Worm (Caenorhabditis elegans): ENCODE results near the gene mig-2.

The mig-2 gene

ce11 chrX:11572205-11572604, 23.8 kb downstream of the mig-2 start, which contains the start of gene frm-3:
TSS of gene frm-3 (plus strand) at chrX:11572505.
- TF ChIP-seq unc-62 (GFP tag; optimal IDR thresholded peaks at IDR 0.05), result no peak

ce11 chrX:11574167-11574566, 25.8 kb downstream of the mig-2 start:
- TF ChIP-seq unc-62 (GFP tag; optimal IDR thresholded peaks at IDR 0.05), result no peak

ce11 chrX:11576429-11577088, 28.2 kb downstream of the mig-2 start:
- no peak for TF ChIP-seq unc-62 (GFP tag; optimal IDR thresholded peaks at IDR 0.05)

ce11 chrX:11585375-11585774, 37.0 kb downstream of the mig-2 start, which contains the start of gene abts-2:
TSS of gene abts-2 (plus strand) at chrX:11585675.
- TF ChIP-seq unc-62 (GFP tag; optimal IDR thresholded peaks at IDR 0.05), result no peak

ce11 chrX:11585894-11586293, 37.5 kb downstream of the mig-2 start:
- no peak for TF ChIP-seq unc-62 (GFP tag; optimal IDR thresholded peaks at IDR 0.05)

- no peak for TF ChIP-seq unc-62 (GFP tag; optimal IDR thresholded peaks at IDR 0.05)
Observed at ce11 chrX:11590545-11590944, 42.1 kb downstream of the mig-2 start.

ce11 chrX:11591620-11592019, 43.2 kb downstream of the mig-2 start, which contains the start of gene F52D10.2:
TSS of gene F52D10.2 (minus strand) at chrX:11591720.
- TF ChIP-seq unc-62 (GFP tag; optimal IDR thresholded peaks at IDR 0.05), result no peak

- TF ChIP-seq unc-62 (GFP tag; optimal IDR thresholded peaks at IDR 0.05), result no peak
Observed at ce11 chrX:11592539-11592938, 44.1 kb downstream of the mig-2 start.

ce11 chrX:11596876-11597275, 48.5 kb downstream of the mig-2 start:
- TF ChIP-seq unc-62 (GFP tag; optimal IDR thresholded peaks at IDR 0.05), result no peak

ce11 chrX:11598839-11599238, 50.4 kb downstream of the mig-2 start:
- TF ChIP-seq unc-62 (GFP tag; optimal IDR thresholded peaks at IDR 0.05), result no peak
